Fruit fly (Drosophila melanogaster) whole organism, pupa: ENCODE measurements around the gene Hsp67Bc.

ENCODE experiments used
- CG12605 ChIP-seq: fragments of 200-800 bp; sonication (Bioruptor generic); IDR thresholded peaks from 2 replicates; pipeline ENCODE4 v1.3.6; 2022; ENCODE audit warnings: missing biosample characterization, missing genetic modification characterization
- CG13204 ChIP-seq: fragments of 200-800 bp; sonication (Bioruptor generic); optimal IDR thresholded peaks from 2 replicates; lab custom pipeline; 2018; ENCODE audit warnings: missing biosample characterization, mild to moderate bottlenecking, missing genetic modification characterization, moderate library complexity
- CG15710 ChIP-seq: fragments of 200-800 bp; sonication (Bioruptor generic); optimal IDR thresholded peaks from 2 replicates; lab custom pipeline; 2018; ENCODE audit warnings: missing biosample characterization, mild to moderate bottlenecking, missing genetic modification characterization, moderate library complexity
- CG17806 ChIP-seq: fragments of 200-800 bp; sonication (Bioruptor generic); optimal IDR thresholded peaks from 2 replicates; lab custom pipeline; 2018; ENCODE audit warnings: missing biosample characterization, mild to moderate bottlenecking, missing genetic modification characterization, moderate library complexity
- CG32121 ChIP-seq: fragments of 200-800 bp; sonication (Bioruptor generic); IDR thresholded peaks from 2 replicates; pipeline ENCODE4 v1.3.6; 2022; ENCODE audit warnings: missing biosample characterization, missing genetic modification characterization
- CG34367 ChIP-seq: fragments of 200-800 bp; sonication (Bioruptor generic); optimal IDR thresholded peaks from 2 replicates; lab custom pipeline; 2018; ENCODE audit warnings: missing biosample characterization, mild to moderate bottlenecking, missing genetic modification characterization
- CG4496 ChIP-seq: fragments of 200-800 bp; sonication (Bioruptor generic); IDR thresholded peaks from 3 replicates; pipeline ENCODE4 v1.3.6; 2022; ENCODE audit warnings: missing biosample characterization, missing genetic modification characterization
- CG8301 ChIP-seq: fragments of 200-800 bp; sonication (Bioruptor generic); optimal IDR thresholded peaks from 2 replicates; lab custom pipeline; 2018; ENCODE audit warnings: missing biosample characterization, mild to moderate bottlenecking, missing genetic modification characterization
- CG9948 ChIP-seq: fragments of 200-800 bp; sonication (Bioruptor generic); optimal IDR thresholded peaks from 2 replicates; lab custom pipeline; 2018; ENCODE audit warnings: missing biosample characterization, mild to moderate bottlenecking, missing genetic modification characterization, moderate library complexity
- D1 ChIP-seq: fragments of 200-800 bp; sonication (Bioruptor generic); optimal IDR thresholded peaks from 2 replicates; lab custom pipeline; 2018; ENCODE audit warnings: missing biosample characterization, mild to moderate bottlenecking, missing genetic modification characterization, moderate library complexity
- EcR ChIP-seq: fragments of 200-800 bp; sonication (Bioruptor generic); optimal IDR thresholded peaks from 3 replicates; lab custom pipeline; 2019; ENCODE audit warnings: missing biosample characterization, missing genetic modification characterization, mild to moderate bottlenecking, moderate library complexity, missing genetic modification reagents
- Ets98B ChIP-seq: fragments of 200-800 bp; sonication (Bioruptor generic); IDR thresholded peaks from 2 replicates; pipeline ENCODE4 v1.3.6; 2022; ENCODE audit warnings: missing biosample characterization, missing genetic modification characterization
- Pif1B ChIP-seq: fragments of 200-800 bp; sonication (Bioruptor generic); optimal IDR thresholded peaks from 3 replicates; lab custom pipeline; 2016; ENCODE audit warnings: missing biosample characterization, missing genetic modification characterization
- fd96Ca ChIP-seq: fragments of 200-800 bp; sonication (Bioruptor generic); IDR thresholded peaks from 3 replicates; pipeline ENCODE4 v1.3.6; 2022; ENCODE audit warnings: missing biosample characterization, missing genetic modification characterization

- TF ChIP-seq CG32121 (GFP tag; lab: Robert Waterston, UW) (no peak), CG34367 (tag; lab: Kevin White, UChicago) (no peak), CG4496 (GFP tag; lab: Robert Waterston, UW) (peak; percentile 64), CG15710 (no peak), fd96Ca (peak; percentile 17; the same call in 1 of the 3 replicates), EcR (GFP tag; lab: Kevin White, UChicago) (no peak), CG13204 (no peak), D1 (tag; lab: Kevin White, UChicago) (no peak), Ets98B (GFP tag; lab: Robert Waterston, UW) (peak; percentile 53; the same call in 1 of the 2 replicates), CG8301 (tag; lab: Kevin White, UChicago) (no peak), CG9948 (tag; lab: Kevin White, UChicago) (no peak), Pif1B (GFP tag; lab: Kevin White, UChicago) (peak; percentile 8), CG12605 (GFP tag; lab: Robert Waterston, UW) (peak; percentile 55; the same call in 1 of the 2 replicates), CG17806 (tag; lab: Kevin White, UChicago) (no peak)
These were observed 32.1 kb downstream of the Hsp67Bc start for dm6 chr3L:9340232-9340631.
